Worm (Caenorhabditis elegans): ENCODE measurements around the gene dsc-1.

Gene dsc-1

DNA sequence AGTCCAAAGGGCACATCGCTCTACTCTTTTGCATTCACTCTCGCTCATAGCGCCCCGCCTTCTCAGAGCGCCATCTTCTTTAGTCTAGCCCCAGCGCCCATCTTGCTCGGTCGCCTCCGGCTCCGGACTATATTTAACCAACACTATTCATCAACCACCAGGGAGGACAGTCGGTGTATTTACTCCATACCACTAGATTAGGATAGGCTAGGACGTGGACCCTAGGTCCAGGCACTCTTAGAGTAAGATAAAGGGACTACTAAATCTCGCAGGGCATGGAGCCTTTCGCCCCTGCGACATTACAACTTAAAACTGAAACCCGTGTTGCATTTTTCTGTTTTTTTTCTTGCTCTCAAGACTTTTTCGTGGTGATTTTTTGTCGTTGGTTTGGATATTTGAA, 12.9 kb upstream of the dsc-1 start (continued):
- TF ChIP-seq snpc-1.1 (tag; optimal IDR thresholded peaks at IDR 0.05; ENCODE audit: insufficient read depth) (no peak), nhr-80 (tag; optimal IDR thresholded peaks at IDR 0.05) (no peak), lsl-1 (GFP tag; optimal IDR thresholded peaks at IDR 0.05) (no peak)

DNA sequence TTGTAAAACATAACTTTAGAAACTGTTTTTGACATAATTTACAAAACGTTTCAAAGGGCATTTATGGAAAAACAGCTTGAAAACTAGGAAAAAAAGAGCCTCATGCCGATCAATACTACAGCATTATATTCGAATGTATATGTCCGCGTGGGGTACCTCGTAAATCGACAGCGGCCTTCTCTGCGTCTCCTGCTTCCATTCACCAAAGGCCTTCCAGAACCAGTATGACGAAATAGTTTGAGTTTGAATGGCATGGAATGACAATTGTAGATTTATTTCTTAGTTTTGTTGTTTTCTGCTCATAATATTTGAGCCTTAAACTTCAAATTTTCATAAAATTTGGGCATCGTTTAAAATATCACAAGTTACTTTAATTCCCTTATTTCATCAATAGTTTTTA, 10.8 kb upstream of the dsc-1 start:
- TF ChIP-seq cebp-1 (GFP tag; IDR thresholded peaks at IDR 0.05) = peak; percentile 48; the same call in 1 of the 2 replicates
- peak; percentile 88 for TF ChIP-seq cebp-1 (tag; optimal IDR thresholded peaks at IDR 0.05)
- no peak for TF ChIP-seq atf-7 (tag; optimal IDR thresholded peaks at IDR 0.05)

DNA sequence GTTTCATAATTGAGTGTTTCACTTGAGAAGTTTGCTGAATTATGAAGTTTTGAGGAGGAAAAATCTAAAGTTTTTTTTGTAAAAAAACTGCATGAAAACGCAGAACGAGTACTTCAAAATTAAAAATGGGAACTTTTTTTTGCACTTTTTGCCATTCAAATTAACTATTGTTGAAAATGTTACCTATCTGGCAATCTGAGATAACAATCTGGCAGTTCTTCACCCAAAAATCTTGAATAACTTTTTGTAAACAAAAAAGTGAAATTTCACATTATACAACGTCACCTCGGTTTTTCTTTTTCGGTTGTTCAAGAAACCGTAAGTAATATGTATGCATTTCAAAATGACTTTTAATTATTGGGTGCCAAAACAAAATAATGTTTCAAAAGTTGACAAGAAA, 7.9 kb upstream of the dsc-1 start:
- TF ChIP-seq lin-40 (tag; optimal IDR thresholded peaks at IDR 0.05) (no peak), ceh-27 (GFP tag; optimal IDR thresholded peaks at IDR 0.05) (peak; percentile 21)

DNA sequence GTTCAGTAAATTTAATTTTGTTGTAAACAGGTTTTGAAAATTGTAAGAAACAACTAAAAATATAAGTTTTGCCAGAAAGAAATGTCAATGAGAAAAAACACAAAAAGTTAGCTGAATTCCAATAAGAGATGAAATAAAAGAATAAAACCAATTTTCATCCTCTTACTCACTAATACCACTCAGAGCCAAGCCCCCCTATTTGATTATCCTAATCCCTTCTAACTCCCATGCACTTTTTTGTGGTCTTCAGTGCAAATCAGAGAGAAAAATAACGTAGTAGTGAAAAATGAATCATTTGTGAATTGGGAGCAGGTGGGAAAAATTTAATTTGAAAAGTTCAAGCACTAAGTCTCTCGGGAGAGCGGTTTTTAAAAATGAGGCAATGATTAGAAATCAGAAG, 6.7 kb upstream of the dsc-1 start:
- TF ChIP-seq lag-1 (GFP tag; IDR thresholded peaks at IDR 0.05) (no peak), egrh-3 (GFP tag; IDR thresholded peaks at IDR 0.05) (no peak), snpc-1.3 (tag; optimal IDR thresholded peaks at IDR 0.05; ENCODE audit: insufficient read depth) (no peak), ets-4 (GFP tag; optimal IDR thresholded peaks at IDR 0.05) (no peak), xnd-1 (tag; optimal IDR thresholded peaks at IDR 0.05) (no peak), K12H6.12 (tag; optimal IDR thresholded peaks at IDR 0.05) (no peak), Y53G8AR.9 (GFP tag; conservative IDR thresholded peaks at IDR 0.05) (no peak), ceh-40 (GFP tag; IDR thresholded peaks at IDR 0.05) (no peak), lir-1 (GFP tag; conservative IDR thresholded peaks at IDR 0.05) (no peak), sdz-38 (tag; optimal IDR thresholded peaks at IDR 0.05) (no peak)

DNA sequence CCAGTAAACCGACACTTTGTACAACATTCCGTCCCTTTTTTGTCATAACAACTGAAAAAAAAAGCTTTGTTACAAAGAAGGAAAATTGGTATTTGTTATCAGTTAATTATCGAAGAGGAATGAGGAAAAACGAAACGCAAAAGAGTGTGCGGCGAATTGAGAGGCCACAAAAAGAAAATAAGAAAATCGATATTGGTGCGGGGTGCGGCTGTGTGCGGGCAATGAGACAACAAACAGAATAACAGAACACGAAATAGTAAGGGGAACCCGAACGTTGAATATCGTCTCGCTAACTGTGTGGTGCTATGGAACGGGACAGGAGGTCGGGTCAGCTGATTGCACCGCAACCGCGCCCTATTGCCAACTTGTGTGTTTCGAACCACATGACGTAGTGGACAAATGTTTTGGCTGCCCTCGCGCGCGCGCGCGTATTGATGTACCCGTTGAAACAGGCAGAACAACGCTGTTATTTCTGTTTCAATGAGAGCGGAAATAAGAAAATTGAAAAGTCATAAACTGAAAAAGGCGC, 6.0 kb upstream of the dsc-1 start, which contains the start of gene C18B12.4:
TSS of gene C18B12.4 (minus strand) at position 51 of the 529 bp plus-strand sequence.
- TF ChIP-seq chd-7 (tag; optimal IDR thresholded peaks at IDR 0.05) (peak; percentile 87), attf-3 (GFP tag; conservative IDR thresholded peaks at IDR 0.05) (peak; percentile 70), B0336.3 (GFP tag; IDR thresholded peaks at IDR 0.05) (peak; percentile 89), madf-10 (tag; optimal IDR thresholded peaks at IDR 0.05) (peak; percentile 70), athp-1 (tag; optimal IDR thresholded peaks at IDR 0.05) (no peak), madf-6 (GFP tag; IDR thresholded peaks at IDR 0.05) (peak; percentile 62), die-1 (tag; optimal IDR thresholded peaks at IDR 0.05) (peak; percentile 27), B0261.1 (tag; optimal IDR thresholded peaks at IDR 0.05) (peak; percentile 6), lag-1 (GFP tag; IDR thresholded peaks at IDR 0.05) (no peak), nhr-120 (GFP tag; IDR thresholded peaks at IDR 0.05) (0 out of 2 replicates have a peak, but pooled peaks have one; percentile 29), lir-1 (GFP tag; conservative IDR thresholded peaks at IDR 0.05) (peak; percentile 86), hmg-1.2 (GFP tag; IDR thresholded peaks at IDR 0.05) (peak; percentile 63), let-607 (tag; optimal IDR thresholded peaks at IDR 0.05) (peak; percentile 25 to 58), zfh-2 (GFP tag; conservative IDR thresholded peaks at IDR 0.05) (peak; percentile 98), F10E7.11 (tag; optimal IDR thresholded peaks at IDR 0.05) (no peak), cebp-1 (GFP tag; IDR thresholded peaks at IDR 0.05) (peak; percentile 83), cebp-1 (tag; optimal IDR thresholded peaks at IDR 0.05) (peak; percentile 93), zim-3 (tag; optimal IDR thresholded peaks at IDR 0.05) (no peak), nhr-90 (tag; optimal IDR thresholded peaks at IDR 0.05) (peak; percentile 46), F33H1.4 (GFP tag; IDR thresholded peaks at IDR 0.05) (no peak), K11D2.4 (GFP tag; IDR thresholded peaks at IDR 0.05) (peak; percentile 87; the same call in 1 of the 2 replicates), ceh-91 (GFP tag; IDR thresholded peaks at IDR 0.05) (no peak), ztf-3 (GFP tag; optimal IDR thresholded peaks at IDR 0.05) (no peak), nhr-80 (tag; optimal IDR thresholded peaks at IDR 0.05) (peak; percentile 91), pbrm-1 (GFP tag; IDR thresholded peaks at IDR 0.05) (peak; percentile 66; the same call in 1 of the 2 replicates), rcor-1 (GFP tag; IDR thresholded peaks at IDR 0.05) (peak; percentile 75), Y79H2A.3 (GFP tag; conservative IDR thresholded peaks at IDR 0.05) (no peak), ztf-26 (tag; optimal IDR thresholded peaks at IDR 0.05) (peak; percentile 93)
